Worm (Caenorhabditis elegans) whole organism, L2 larva: ENCODE results near the gene ttm-1.

Experiments used
- C34F6.9 ChIP-seq: fragments of 150-350 bp; optimal IDR thresholded peaks from 2 replicates; lab custom pipeline; 2014; ENCODE audit warnings: missing biosample characterization, missing genetic modification characterization
- F13H6.1 ChIP-seq: sonication (generic microtip); optimal IDR thresholded peaks from 2 replicates; lab custom pipeline; 2016; ENCODE audit warnings: missing genetic modification characterization, missing compliant biosample characterization
- R02D3.7 ChIP-seq: fragments of 150-350 bp; optimal IDR thresholded peaks from 2 replicates; lab custom pipeline; 2014; ENCODE audit warnings: missing biosample characterization, missing genetic modification characterization
- Y55F3AM.14 ChIP-seq: fragments of 200-800 bp; sonication (Bioruptor generic); optimal IDR thresholded peaks from 2 replicates; lab custom pipeline; 2018; ENCODE audit warnings: mild to moderate bottlenecking, missing genetic modification characterization, missing compliant biosample characterization
- ZK546.5 ChIP-seq: sonication (generic microtip); optimal IDR thresholded peaks from 2 replicates; lab custom pipeline; 2017; ENCODE audit warnings: missing biosample characterization, missing genetic modification characterization
- alr-1 ChIP-seq: fragments of 150-350 bp; optimal IDR thresholded peaks from 2 replicates; lab custom pipeline; 2014; ENCODE audit warnings: missing biosample characterization, missing genetic modification characterization
- aly-2 ChIP-seq: fragments of 150-350 bp; optimal IDR thresholded peaks from 2 replicates; lab custom pipeline; 2014; ENCODE audit warnings: missing biosample characterization, missing genetic modification characterization
- ama-1 ChIP-seq: fragments of 150-350 bp; optimal IDR thresholded peaks from 2 replicates; lab custom pipeline; 2018; ENCODE audit warnings: inconsistent platforms
- blmp-1 ChIP-seq: sonication (generic microtip); optimal IDR thresholded peaks from 2 replicates; lab custom pipeline; 2017; ENCODE audit warnings: missing genetic modification characterization, mild to moderate bottlenecking, missing compliant biosample characterization, antibody characterized with exemption, moderate library complexity; ENCODE audit not compliant: insufficient read depth
- ceh-82 ChIP-seq: fragments of 150-350 bp; optimal IDR thresholded peaks from 2 replicates; lab custom pipeline; 2014; ENCODE audit warnings: missing biosample characterization, missing genetic modification characterization
- crh-2 ChIP-seq: sonication (generic microtip); optimal IDR thresholded peaks from 2 replicates; lab custom pipeline; 2017; ENCODE audit warnings: missing biosample characterization, missing genetic modification characterization
- elt-1 ChIP-seq: fragments of 150-350 bp; optimal IDR thresholded peaks from 2 replicates; lab custom pipeline; 2014; ENCODE audit warnings: missing biosample characterization, missing genetic modification characterization
- elt-3 ChIP-seq: sonication (generic microtip); optimal IDR thresholded peaks from 2 replicates; lab custom pipeline; 2017; ENCODE audit warnings: missing biosample characterization, missing genetic modification characterization
- fos-1 ChIP-seq: fragments of 150-350 bp; optimal IDR thresholded peaks from 2 replicates; lab custom pipeline; 2014; ENCODE audit warnings: missing biosample characterization, missing genetic modification characterization
- gmeb-1 ChIP-seq: fragments of 150-350 bp; optimal IDR thresholded peaks from 2 replicates; lab custom pipeline; 2014; ENCODE audit warnings: missing biosample characterization, missing genetic modification characterization
- lin-11 ChIP-seq: fragments of 150-350 bp; sonication (generic microtip); optimal IDR thresholded peaks from 2 replicates; lab custom pipeline; 2014; ENCODE audit warnings: missing biosample characterization, missing genetic modification characterization, inconsistent platforms, mixed read lengths
- lin-13 ChIP-seq: fragments of 150-350 bp; optimal IDR thresholded peaks from 2 replicates; lab custom pipeline; 2014; ENCODE audit warnings: missing biosample characterization, missing genetic modification reagents, missing genetic modification characterization
- lin-39 ChIP-seq: fragments of 150-350 bp; optimal IDR thresholded peaks from 2 replicates; lab custom pipeline; 2014; ENCODE audit warnings: missing biosample characterization, missing genetic modification reagents, missing genetic modification characterization
- lsy-2 ChIP-seq, 2 experiments: fragments of 150-350 bp in 1 of 2; sonication (generic microtip) in 1 of 2; optimal IDR thresholded peaks; 2 replicates each; lab custom pipeline; 2014 to 2017; ENCODE audit warnings: missing biosample characterization in 2 of 2, missing genetic modification characterization in 2 of 2
- mab-5 ChIP-seq: fragments of 150-350 bp; optimal IDR thresholded peaks from 2 replicates; lab custom pipeline; 2014; ENCODE audit warnings: missing biosample characterization, missing genetic modification characterization
- mbf-1 ChIP-seq: sonication (generic microtip); optimal IDR thresholded peaks from 2 replicates; lab custom pipeline; 2017; ENCODE audit warnings: missing biosample characterization, missing genetic modification characterization
- mdl-1 ChIP-seq, 2 experiments: fragments of 150-350 bp in 1 of 2; sonication (generic microtip) in 1 of 2; optimal IDR thresholded peaks; 2 replicates each; lab custom pipeline; 2017; ENCODE audit warnings: missing biosample characterization in 2 of 2, missing genetic modification characterization in 2 of 2
- nhr-10 ChIP-seq: sonication (generic microtip); optimal IDR thresholded peaks from 2 replicates; lab custom pipeline; 2017; ENCODE audit warnings: missing biosample characterization, missing genetic modification characterization
- nhr-11 ChIP-seq: fragments of 150-350 bp; optimal IDR thresholded peaks from 2 replicates; lab custom pipeline; 2014; ENCODE audit warnings: missing biosample characterization, missing genetic modification characterization
- nhr-129 ChIP-seq: fragments of 150-350 bp; optimal IDR thresholded peaks from 2 replicates; lab custom pipeline; 2014; ENCODE audit warnings: missing biosample characterization, missing genetic modification characterization
- nhr-21 ChIP-seq: fragments of 150-350 bp; optimal IDR thresholded peaks from 2 replicates; lab custom pipeline; 2014; ENCODE audit warnings: missing biosample characterization, missing genetic modification characterization
- nhr-23 ChIP-seq: fragments of 150-350 bp; optimal IDR thresholded peaks from 2 replicates; lab custom pipeline; 2014; ENCODE audit warnings: missing biosample characterization, missing genetic modification reagents, missing genetic modification characterization
- nhr-237 ChIP-seq: fragments of 150-350 bp; optimal IDR thresholded peaks from 2 replicates; lab custom pipeline; 2014; ENCODE audit warnings: missing biosample characterization, missing genetic modification characterization
- nhr-25 ChIP-seq: fragments of 150-350 bp; sonication (generic microtip); optimal IDR thresholded peaks from 3 replicates; lab custom pipeline; 2014; ENCODE audit warnings: missing biosample characterization, missing genetic modification characterization
- nhr-6 ChIP-seq: fragments of 150-350 bp; optimal IDR thresholded peaks from 2 replicates; lab custom pipeline; 2014; ENCODE audit warnings: missing biosample characterization, missing genetic modification characterization
- nhr-77 ChIP-seq: fragments of 150-350 bp; optimal IDR thresholded peaks from 2 replicates; lab custom pipeline; 2014; ENCODE audit warnings: missing biosample characterization, missing genetic modification characterization
- peb-1 ChIP-seq: fragments of 150-350 bp; optimal IDR thresholded peaks from 2 replicates; lab custom pipeline; 2014; ENCODE audit warnings: missing biosample characterization, missing genetic modification characterization
- sem-4 ChIP-seq: fragments of 150-350 bp; optimal IDR thresholded peaks from 2 replicates; lab custom pipeline; 2014; ENCODE audit warnings: missing biosample characterization, missing genetic modification reagents, missing genetic modification characterization
- skn-1 ChIP-seq: sonication (generic microtip); optimal IDR thresholded peaks from 2 replicates; lab custom pipeline; 2017; ENCODE audit warnings: missing biosample characterization, missing genetic modification characterization
- sma-3 ChIP-seq: sonication (generic microtip); optimal IDR thresholded peaks from 2 replicates; lab custom pipeline; 2016; ENCODE audit warnings: missing genetic modification reagents, missing genetic modification characterization, missing compliant biosample characterization
- sma-9 ChIP-seq, 2 experiments: fragments of 150-350 bp in 1 of 2; sonication (generic microtip) in 1 of 2; optimal IDR thresholded peaks; 2 replicates each; lab custom pipeline; 2014 to 2016; ENCODE audit warnings: missing genetic modification characterization in 2 of 2, mild to moderate bottlenecking in 1 of 2, missing biosample characterization in 1 of 2, missing compliant biosample characterization in 1 of 2, missing genetic modification reagents in 1 of 2, moderate library complexity in 1 of 2
- snpc-4 ChIP-seq: fragments of 150-350 bp; optimal IDR thresholded peaks from 2 replicates; lab custom pipeline; 2014; ENCODE audit warnings: missing biosample characterization, missing genetic modification characterization
- unc-39 ChIP-seq: fragments of 150-350 bp; optimal IDR thresholded peaks from 2 replicates; lab custom pipeline; 2014; ENCODE audit warnings: missing biosample characterization, missing genetic modification characterization
- unc-55 ChIP-seq: fragments of 150-350 bp; sonication (generic microtip); optimal IDR thresholded peaks from 3 replicates; lab custom pipeline; 2014; ENCODE audit warnings: missing biosample characterization, missing genetic modification reagents, missing genetic modification characterization
- ztf-1 ChIP-seq: fragments of 200-800 bp; sonication (Bioruptor generic); conservative IDR thresholded peaks from 2 replicates; pipeline ENCODE4 v1.3.6; 2022; ENCODE audit warnings: missing genetic modification characterization, missing compliant biosample characterization
- ztf-11 ChIP-seq: sonication (generic microtip); optimal IDR thresholded peaks from 2 replicates; lab custom pipeline; 2017; ENCODE audit warnings: missing biosample characterization, missing genetic modification characterization
- ztf-4 ChIP-seq: fragments of 150-350 bp; optimal IDR thresholded peaks from 2 replicates; lab custom pipeline; 2014; ENCODE audit warnings: missing biosample characterization, missing genetic modification characterization

Gene ttm-1

ce11 chrIII:12978473-12979174 is 11.8 kb upstream of the ttm-1 start, which contains the start of the genes ubq-2 and frg-1 (continued):
- TF ChIP-seq alr-1: no peak
- TF ChIP-seq mbf-1 (tag; lab: Kevin White, UChicago): no peak
- peak; percentile 86 for TF ChIP-seq gmeb-1

- TF ChIP-seq ztf-4 (no peak), snpc-4 (tag; lab: Kevin White, UChicago) (no peak), sem-4 (no peak), mdl-1 (tag; optimal IDR thresholded peaks at IDR 0.05; lab: Kevin White, UChicago) (no peak), mbf-1 (tag; lab: Kevin White, UChicago) (no peak), ztf-1 (GFP tag; lab: Robert Waterston, UW) (no peak), peb-1 (no peak), ztf-11 (no peak), fos-1 (tag; lab: Kevin White, UChicago) (no peak), lin-11 (tag; lab: Kevin White, UChicago) (no peak), nhr-237 (tag; lab: Kevin White, UChicago) (no peak), nhr-25 (tag; lab: Kevin White, UChicago) (no peak), sma-9 (GFP tag; optimal IDR thresholded peaks at IDR 0.05; lab: Kevin White, UChicago) (no peak), sma-9 (tag; optimal IDR thresholded peaks at IDR 0.05; lab: Kevin White, UChicago) (no peak), C34F6.9 (tag; lab: Kevin White, UChicago) (no peak), blmp-1 (no peak)
Observed at ce11 chrIII:12977559-12977958, 10.8 kb upstream of the ttm-1 start, which contains the start of gene ZK1010.2. Gene ZK1010.2, minus strand, starts transcription at chrIII:12977862.

DNA sequence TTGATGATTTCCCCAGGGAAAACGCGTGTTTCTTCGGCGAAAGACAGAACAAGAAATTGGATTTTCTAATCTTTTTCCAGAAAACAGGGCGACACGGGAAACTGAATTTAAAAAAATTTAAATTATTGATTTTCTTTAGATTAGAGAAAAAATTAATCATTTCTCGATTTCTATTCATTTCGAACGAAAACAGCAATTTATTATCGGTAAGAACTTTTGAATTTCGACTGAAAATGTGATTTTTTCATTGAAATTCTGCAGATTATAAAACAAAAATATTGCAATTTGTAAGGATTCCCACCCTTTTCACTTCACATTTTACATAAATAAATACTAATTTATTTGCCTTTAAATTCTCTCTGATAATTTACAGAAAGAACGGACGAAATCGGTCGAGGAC is 5.6 kb upstream of the ttm-1 start, which contains the start of gene bckd-1A:
Gene bckd-1A (minus strand): TSS at position 101 of the 400 bp plus-strand sequence.
- TF ChIP-seq sma-3 (GFP tag; lab: Kevin White, UChicago): no peak
- no peak for TF ChIP-seq unc-55 (GFP tag; lab: Kevin White, UChicago)
- no peak for TF ChIP-seq F13H6.1 (tag; lab: Kevin White, UChicago)
- TF ChIP-seq nhr-11 (tag; lab: Kevin White, UChicago): no peak
- no peak for TF ChIP-seq lin-39 (tag; lab: Kevin White, UChicago)
- TF ChIP-seq nhr-10 (tag; lab: Kevin White, UChicago): no peak
- TF ChIP-seq elt-1 (tag; lab: Kevin White, UChicago): no peak
- TF ChIP-seq lin-13 (GFP tag; lab: Kevin White, UChicago): no peak
- no peak for TF ChIP-seq aly-2 (tag; lab: Kevin White, UChicago)
- TF ChIP-seq nhr-77 (tag; lab: Kevin White, UChicago): no peak
- TF ChIP-seq unc-39: no peak
- TF ChIP-seq C34F6.9 (tag; lab: Kevin White, UChicago): no peak
- no peak for TF ChIP-seq ceh-82
- no peak for TF ChIP-seq ZK546.5 (tag; lab: Kevin White, UChicago)
- no peak for TF ChIP-seq skn-1 (tag; lab: Kevin White, UChicago)
- no peak for TF ChIP-seq R02D3.7 (tag; lab: Kevin White, UChicago)

DNA sequence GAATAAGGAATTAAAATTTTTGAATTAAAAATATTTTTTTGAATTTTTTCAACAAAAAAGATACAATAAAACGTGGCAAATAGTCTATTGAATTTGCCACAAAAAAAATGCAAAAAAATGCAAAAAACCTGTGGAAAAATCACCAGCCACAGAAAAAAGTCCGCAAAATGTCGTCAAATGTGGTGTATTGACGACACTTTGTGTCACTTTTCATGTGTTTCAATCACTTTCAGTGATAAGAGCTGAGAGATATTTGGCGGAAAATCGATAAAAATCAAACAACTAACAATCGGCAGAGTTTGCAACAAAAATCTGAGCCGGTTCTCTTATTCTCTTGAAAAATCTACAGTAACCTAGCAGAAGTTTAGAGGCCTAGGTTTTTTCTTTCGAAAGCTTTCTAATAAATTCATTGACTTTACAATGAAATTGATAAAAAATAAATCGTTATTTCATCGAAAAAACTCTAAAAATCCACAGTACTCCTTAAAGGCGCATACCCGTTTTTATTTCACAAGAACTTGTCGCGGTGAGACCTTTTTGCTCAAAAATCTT is 5.1 kb upstream of the ttm-1 start:
- no peak for TF ChIP-seq nhr-23 (tag; lab: Kevin White, UChicago)
- no peak for TF ChIP-seq elt-1 (tag; lab: Kevin White, UChicago)
- no peak for TF ChIP-seq nhr-10 (tag; lab: Kevin White, UChicago)
- TF ChIP-seq ztf-4: no peak
- TF ChIP-seq lin-11 (tag; lab: Kevin White, UChicago): no peak
- TF ChIP-seq lsy-2 (tag; optimal IDR thresholded peaks at IDR 0.05; lab: Kevin White, UChicago): peak; percentile 55 to 81
- no peak for TF ChIP-seq nhr-25 (tag; lab: Kevin White, UChicago)
- peak; percentile 26 for TF ChIP-seq unc-55 (GFP tag; lab: Kevin White, UChicago)
- TF ChIP-seq lin-13 (GFP tag; lab: Kevin White, UChicago): peak; percentile 6
- no peak for TF ChIP-seq nhr-21 (tag; lab: Kevin White, UChicago)
- peak; percentile 53 for TF ChIP-seq C34F6.9 (tag; lab: Kevin White, UChicago)
- no peak for TF ChIP-seq ztf-11
- peak; percentile 34 for TF ChIP-seq gmeb-1
- TF ChIP-seq alr-1: no peak
- TF ChIP-seq sma-9 (GFP tag; optimal IDR thresholded peaks at IDR 0.05; lab: Kevin White, UChicago): no peak
- TF ChIP-seq sma-9 (tag; optimal IDR thresholded peaks at IDR 0.05; lab: Kevin White, UChicago): no peak
- no peak for TF ChIP-seq aly-2 (tag; lab: Kevin White, UChicago)
- TF ChIP-seq crh-2: peak; percentile 37
- peak; percentile 20 for TF ChIP-seq nhr-129 (tag; lab: Kevin White, UChicago)
- TF ChIP-seq Y55F3AM.14 (GFP tag; lab: Kevin White, UChicago): no peak
- no peak for TF ChIP-seq nhr-6 (tag; lab: Kevin White, UChicago)
- TF ChIP-seq mab-5: no peak
- peak; percentile 38 for TF ChIP-seq fos-1 (tag; lab: Kevin White, UChicago)
- no peak for TF ChIP-seq mbf-1 (tag; lab: Kevin White, UChicago)
- no peak for TF ChIP-seq F13H6.1 (tag; lab: Kevin White, UChicago)
- TF ChIP-seq elt-3: no peak
- TF ChIP-seq ama-1: no peak
- TF ChIP-seq blmp-1: no peak
